Fruit fly (Drosophila melanogaster) whole organism, embryonic: Measurements from ENCODE around the gene CG17996.
A peak's percentile ranks its signal among the peaks of the same experiment; 100 is the strongest.

ENCODE experiments used
- Atf3 ChIP-seq: fragments of 200-800 bp; sonication (Bioruptor generic); optimal IDR thresholded peaks from 3 replicates; lab custom pipeline; 2016; ENCODE audit warnings: missing biosample characterization, missing genetic modification characterization
- CG13287 ChIP-seq: fragments of 200-800 bp; sonication (Bioruptor generic); IDR thresholded peaks from 2 replicates; pipeline ENCODE4 v1.3.6; 2022; ENCODE audit warnings: missing biosample characterization, missing genetic modification characterization; ENCODE audit not compliant: partially characterized antibody
- CG18011 ChIP-seq: fragments of 200-800 bp; sonication (Bioruptor generic); optimal IDR thresholded peaks from 2 replicates; lab custom pipeline; 2017; ENCODE audit warnings: missing biosample characterization, missing genetic modification characterization, mild to moderate bottlenecking, moderate library complexity, missing genotype
- CG18764 ChIP-seq: fragments of 200-800 bp; sonication (Bioruptor generic); optimal IDR thresholded peaks from 3 replicates; lab custom pipeline; 2016; ENCODE audit warnings: missing biosample characterization, missing genetic modification characterization
- CG9876 ChIP-seq: fragments of 200-800 bp; sonication (Bioruptor generic); optimal IDR thresholded peaks from 2 replicates; lab custom pipeline; 2016; ENCODE audit warnings: missing biosample characterization, missing genetic modification characterization
- Ravus ChIP-seq: fragments of 200-800 bp; sonication (Bioruptor generic); IDR thresholded peaks from 2 replicates; pipeline ENCODE4 v1.3.6; 2022; ENCODE audit warnings: missing biosample characterization, missing genetic modification characterization
- Trl ChIP-seq, 3 experiments: fragments of >200 bp in 2 of 3; fragments of 200-800 bp in 1 of 3; sonication (Bioruptor generic) in 1 of 3; optimal IDR thresholded peaks; 2 replicates in 1 of 3; 3 replicates in 2 of 3; lab custom pipeline; 2016 to 2017; ENCODE audit warnings: missing biosample characterization in 1 of 3, missing genetic modification characterization in 1 of 3
- Vsx1 ChIP-seq: fragments of 200-800 bp; sonication (Bioruptor generic); optimal IDR thresholded peaks from 2 replicates; lab custom pipeline; 2017; ENCODE audit warnings: missing biosample characterization, mild to moderate bottlenecking, missing genetic modification characterization, missing genetic modification reagents
- slp2 ChIP-seq: fragments of 200-800 bp; sonication (Bioruptor generic); optimal IDR thresholded peaks from 2 replicates; lab custom pipeline; 2016; ENCODE audit warnings: missing biosample characterization, missing genetic modification characterization

DNA sequence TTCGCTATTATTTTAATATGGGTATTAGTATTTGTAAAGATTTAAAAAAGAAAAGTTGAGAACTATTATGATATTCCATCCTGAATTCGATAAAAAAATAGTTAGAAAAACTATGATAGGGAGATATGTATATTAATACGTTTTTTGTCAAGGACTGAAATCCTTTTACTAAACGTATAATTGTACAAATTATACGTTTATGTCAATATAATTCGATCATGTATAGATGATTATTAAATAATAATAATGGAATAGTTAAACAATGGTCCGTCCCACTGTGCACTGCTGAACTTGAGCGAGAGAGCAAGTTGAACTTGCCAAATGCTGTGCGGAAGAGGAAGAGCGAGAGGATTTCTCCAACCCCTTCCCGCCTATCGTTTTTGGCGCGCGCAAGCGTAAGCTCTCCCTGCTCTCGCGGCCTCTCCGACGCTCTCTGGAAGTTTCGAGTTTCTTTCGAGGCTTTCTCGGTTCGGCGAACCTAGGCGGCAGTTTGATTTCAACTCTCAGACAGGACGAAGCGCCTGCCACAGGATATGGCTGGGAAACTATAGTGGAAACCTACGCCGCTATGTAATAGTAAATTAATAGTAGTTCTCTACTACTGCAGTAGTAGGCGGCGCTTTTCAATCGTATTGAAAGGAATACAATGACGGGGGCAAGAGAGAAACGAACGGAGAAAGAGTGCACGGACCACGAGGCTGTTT, 45.8 kb downstream of the CG17996 start:
- TF ChIP-seq Atf3 (GFP tag; lab: Kevin White, UChicago) (no peak), CG18764 (GFP tag; lab: Kevin White, UChicago) (no peak), Trl (optimal IDR thresholded peaks at IDR 0.05; lab: Kevin White, UChicago) (peak; percentile 68 to 76), Trl (GFP tag; optimal IDR thresholded peaks at IDR 0.05; lab: Kevin White, UChicago) (no peak), CG9876 (GFP tag; lab: Kevin White, UChicago) (no peak), Vsx1 (GFP tag; lab: Kevin White, UChicago) (no peak), CG13287 (GFP tag; lab: Robert Waterston, UW) (no peak; the same call in 1 of the 2 replicates), CG18011 (GFP tag; lab: Kevin White, UChicago) (no peak), Ravus (GFP tag; lab: Robert Waterston, UW) (no peak), slp2 (GFP tag; lab: Kevin White, UChicago) (no peak)
